Fruit fly (Drosophila melanogaster) whole organism, adult: ENCODE data around the gene GAPsec.

Source experiments
- CG11617 ChIP-seq: fragments of 200-800 bp; sonication (Bioruptor generic); optimal IDR thresholded peaks from 2 replicates; lab custom pipeline; 2017; ENCODE audit warnings: mild to moderate bottlenecking, missing biosample characterization, missing genetic modification reagents, missing genetic modification characterization
- CG12768 ChIP-seq: fragments of 200-800 bp; sonication (Bioruptor generic); optimal IDR thresholded peaks from 2 replicates; lab custom pipeline; 2017; ENCODE audit warnings: missing biosample characterization, missing genetic modification characterization, mild to moderate bottlenecking, moderate library complexity, missing genetic modification reagents
- CG14711 ChIP-seq: fragments of 200-800 bp; sonication (Bioruptor generic); optimal IDR thresholded peaks from 2 replicates; lab custom pipeline; 2018; ENCODE audit warnings: missing biosample characterization, mild to moderate bottlenecking, missing genetic modification characterization, moderate library complexity
- CG1620 ChIP-seq: fragments of 200-800 bp; sonication (Bioruptor generic); optimal IDR thresholded peaks from 2 replicates; lab custom pipeline; 2016; ENCODE audit warnings: missing biosample characterization, missing genetic modification characterization
- CG33017 ChIP-seq: fragments of 200-800 bp; sonication (Bioruptor generic); optimal IDR thresholded peaks from 2 replicates; lab custom pipeline; 2018; ENCODE audit warnings: missing biosample characterization, mild to moderate bottlenecking, missing genetic modification characterization, moderate library complexity
- CG5204 ChIP-seq: fragments of 200-800 bp; sonication (Bioruptor generic); optimal IDR thresholded peaks from 2 replicates; lab custom pipeline; 2016; ENCODE audit warnings: missing biosample characterization, missing genetic modification characterization
- CG7045 ChIP-seq: fragments of 200-800 bp; sonication (Bioruptor generic); optimal IDR thresholded peaks from 2 replicates; lab custom pipeline; 2017; ENCODE audit warnings: missing biosample characterization, mild to moderate bottlenecking, missing genetic modification characterization
- CG7101 ChIP-seq: fragments of 200-800 bp; sonication (Bioruptor generic); optimal IDR thresholded peaks from 2 replicates; lab custom pipeline; 2018; ENCODE audit warnings: missing biosample characterization, mild to moderate bottlenecking, missing genetic modification characterization, moderate library complexity
- Clk ChIP-seq: fragments of 200-800 bp; sonication (Bioruptor generic); optimal IDR thresholded peaks from 2 replicates; lab custom pipeline; 2017; ENCODE audit warnings: missing biosample characterization, missing genetic modification characterization
- Crg-1 ChIP-seq: fragments of 200-800 bp; sonication (Bioruptor generic); optimal IDR thresholded peaks from 2 replicates; lab custom pipeline; 2016; ENCODE audit warnings: missing biosample characterization, missing genetic modification characterization
- Hr96 ChIP-seq: fragments of 200-800 bp; sonication (Bioruptor generic); optimal IDR thresholded peaks from 2 replicates; lab custom pipeline; 2016; ENCODE audit warnings: missing biosample characterization, missing genetic modification characterization
- Mnt ChIP-seq: fragments of 200-800 bp; sonication (Bioruptor generic); optimal IDR thresholded peaks from 2 replicates; lab custom pipeline; 2016; ENCODE audit warnings: missing biosample characterization, mild to moderate bottlenecking, missing genetic modification characterization
- bab1 ChIP-seq: fragments of 200-800 bp; sonication (Bioruptor generic); optimal IDR thresholded peaks from 3 replicates; lab custom pipeline; 2019; ENCODE audit warnings: missing biosample characterization, mild to moderate bottlenecking, missing genetic modification characterization, moderate library complexity
- cic ChIP-seq: fragments of 200-800 bp; sonication (Bioruptor generic); optimal IDR thresholded peaks from 2 replicates; lab custom pipeline; 2017; ENCODE audit warnings: missing biosample characterization, mild to moderate bottlenecking, missing genetic modification characterization, moderate library complexity
- cnc ChIP-seq, 2 experiments: fragments of >200 bp; optimal IDR thresholded peaks; 2 replicates each; lab custom pipeline; 2017
- kay ChIP-seq: fragments of 200-800 bp; sonication (Bioruptor generic); peaks from one replicate; lab custom pipeline; 2016; ENCODE audit warnings: missing biosample characterization, missing genetic modification characterization, borderline replicate concordance
- ovo ChIP-seq: fragments of 200-800 bp; sonication (Bioruptor generic); optimal IDR thresholded peaks from 2 replicates; lab custom pipeline; 2016; ENCODE audit warnings: missing biosample characterization, missing genetic modification characterization
- pad ChIP-seq: fragments of 200-800 bp; sonication (Bioruptor generic); optimal IDR thresholded peaks from 3 replicates; lab custom pipeline; 2017; ENCODE audit warnings: missing biosample characterization, missing genetic modification characterization, mild to moderate bottlenecking, moderate library complexity, missing genetic modification reagents
- tj ChIP-seq: fragments of 200-800 bp; sonication (Bioruptor generic); optimal IDR thresholded peaks from 3 replicates; lab custom pipeline; 2017; ENCODE audit warnings: missing biosample characterization, mild to moderate bottlenecking, missing genetic modification characterization, moderate library complexity
- toe ChIP-seq: fragments of 200-800 bp; sonication (Bioruptor generic); optimal IDR thresholded peaks from 2 replicates; lab custom pipeline; 2016; ENCODE audit warnings: missing biosample characterization, missing genetic modification characterization

GAPsec gene

dm6 chr3L:8627839-8628827, 4.4 kb upstream of the GAPsec start:
- no peak for TF ChIP-seq Crg-1
- peak; percentile 33 for TF ChIP-seq CG7101 (tag; lab: Kevin White, UChicago)
- TF ChIP-seq Clk (GFP tag; lab: Kevin White, UChicago) = no peak
- no peak for TF ChIP-seq pad (GFP tag; lab: Kevin White, UChicago)
- TF ChIP-seq bab1 (GFP tag; lab: Kevin White, UChicago) = no peak
- TF ChIP-seq kay (GFP tag; lab: Kevin White, UChicago) = peak; percentile 60
- no peak for TF ChIP-seq ovo (GFP tag; lab: Kevin White, UChicago)
- TF ChIP-seq CG12768 = no peak
- TF ChIP-seq CG5204 (GFP tag; lab: Kevin White, UChicago) = peak; percentile 11
- TF ChIP-seq CG7045 = no peak
- no peak for TF ChIP-seq CG14711
- no peak for TF ChIP-seq cnc (optimal IDR thresholded peaks at IDR 0.05; lab: Kevin White, UChicago)
- peak; percentile 43 for TF ChIP-seq Mnt (GFP tag; lab: Kevin White, UChicago)
- TF ChIP-seq tj = no peak
- TF ChIP-seq Hr96 (GFP tag; lab: Kevin White, UChicago) = peak; percentile 37
- TF ChIP-seq CG11617 = peak; percentile 80

dm6 chr3L:8621465-8621864, 2.2 kb downstream of the GAPsec start:
- TF ChIP-seq kay (GFP tag; lab: Kevin White, UChicago) (no peak), bab1 (GFP tag; lab: Kevin White, UChicago) (no peak), Crg-1 (no peak), Clk (GFP tag; lab: Kevin White, UChicago) (no peak), ovo (GFP tag; lab: Kevin White, UChicago) (no peak), toe (GFP tag; lab: Kevin White, UChicago) (no peak), CG33017 (tag; lab: Kevin White, UChicago) (no peak), cic (no peak), CG14711 (no peak), tj (no peak), CG12768 (no peak), pad (GFP tag; lab: Kevin White, UChicago) (no peak), CG1620 (GFP tag; lab: Kevin White, UChicago) (no peak), cnc (optimal IDR thresholded peaks at IDR 0.05; lab: Kevin White, UChicago) (no peak), Mnt (GFP tag; lab: Kevin White, UChicago) (no peak)

- no peak for TF ChIP-seq Hr96 (GFP tag; lab: Kevin White, UChicago)
- TF ChIP-seq CG1620 (GFP tag; lab: Kevin White, UChicago) = no peak
- TF ChIP-seq Clk (GFP tag; lab: Kevin White, UChicago) = no peak
- no peak for TF ChIP-seq Mnt (GFP tag; lab: Kevin White, UChicago)
- no peak for TF ChIP-seq cnc (optimal IDR thresholded peaks at IDR 0.05; lab: Kevin White, UChicago)
- no peak for TF ChIP-seq CG7101 (tag; lab: Kevin White, UChicago)
- no peak for TF ChIP-seq pad (GFP tag; lab: Kevin White, UChicago)
- no peak for TF ChIP-seq Crg-1
- no peak for TF ChIP-seq cic
- no peak for TF ChIP-seq CG7045
- no peak for TF ChIP-seq toe (GFP tag; lab: Kevin White, UChicago)
- TF ChIP-seq kay (GFP tag; lab: Kevin White, UChicago) = no peak
- TF ChIP-seq CG14711 = no peak
- TF ChIP-seq CG5204 (GFP tag; lab: Kevin White, UChicago) = no peak
- TF ChIP-seq CG33017 (tag; lab: Kevin White, UChicago) = no peak
- no peak for TF ChIP-seq CG12768
- no peak for TF ChIP-seq tj
These were observed 4.1 kb downstream of the GAPsec start, which contains the start of gene S-Lap2 for dm6 chr3L:8619588-8619987. TSS of gene S-Lap2 (plus strand) at chr3L:8619888.

dm6 chr3L:8616935-8617334, 6.8 kb downstream of the GAPsec start, which contains the start of gene S-Lap1:
TSS of gene S-Lap1 (plus strand) at chr3L:8617235.
- TF ChIP-seq CG7045 (no peak), toe (GFP tag; lab: Kevin White, UChicago) (no peak), kay (GFP tag; lab: Kevin White, UChicago) (no peak), CG11617 (no peak), cic (no peak), CG1620 (GFP tag; lab: Kevin White, UChicago) (no peak), bab1 (GFP tag; lab: Kevin White, UChicago) (no peak)

- TF ChIP-seq pad (GFP tag; lab: Kevin White, UChicago) (no peak), Hr96 (GFP tag; lab: Kevin White, UChicago) (no peak), CG7101 (tag; lab: Kevin White, UChicago) (no peak), CG14711 (no peak), tj (no peak), cic (no peak), CG12768 (no peak), CG7045 (peak; percentile 29), Clk (GFP tag; lab: Kevin White, UChicago) (no peak), Crg-1 (no peak), Mnt (GFP tag; lab: Kevin White, UChicago) (no peak), toe (GFP tag; lab: Kevin White, UChicago) (peak; percentile 2), kay (GFP tag; lab: Kevin White, UChicago) (no peak), CG5204 (GFP tag; lab: Kevin White, UChicago) (peak; percentile 17), CG33017 (tag; lab: Kevin White, UChicago) (no peak), ovo (GFP tag; lab: Kevin White, UChicago) (no peak), cnc (optimal IDR thresholded peaks at IDR 0.05; lab: Kevin White, UChicago) (no peak), CG11617 (no peak), CG1620 (GFP tag; lab: Kevin White, UChicago) (no peak), bab1 (GFP tag; lab: Kevin White, UChicago) (no peak)
These were observed 16.3 kb downstream of the GAPsec start for dm6 chr3L:8607449-8607848.
